Worm (Caenorhabditis elegans): Measurements from ENCODE around the gene srg-21.

srg-21 gene

ce11 chrII:3056266-3056872, 34.8 kb downstream of the srg-21 start, which contains the start of gene lin-8:
Gene lin-8 (plus strand): TSS chrII:3056822.
- TF ChIP-seq ets-7 (tag; optimal IDR thresholded peaks at IDR 0.05) (no peak), flt-1 (GFP tag; IDR thresholded peaks at IDR 0.05) (no peak), pes-1 (GFP tag; IDR thresholded peaks at IDR 0.05) (no peak), B0310.2 (tag; optimal IDR thresholded peaks at IDR 0.05) (no peak), hmbx-1 (tag; optimal IDR thresholded peaks at IDR 0.05) (no peak), scrt-1 (GFP tag; IDR thresholded peaks at IDR 0.05) (no peak), ceh-36 (tag; optimal IDR thresholded peaks at IDR 0.05) (no peak), tbx-11 (GFP tag; IDR thresholded peaks at IDR 0.05) (no peak), tbx-37 (GFP tag; conservative IDR thresholded peaks at IDR 0.05) (no peak), sea-1 (GFP tag; conservative IDR thresholded peaks at IDR 0.05) (no peak), F13C5.2 (tag; optimal IDR thresholded peaks at IDR 0.05) (no peak), ceh-13 (GFP tag; optimal IDR thresholded peaks at IDR 0.05) (no peak), hnd-1 (tag; optimal IDR thresholded peaks at IDR 0.05) (no peak)

ce11 chrII:3055531-3055930, 35.6 kb downstream of the srg-21 start:
- TF ChIP-seq aly-1 (tag; optimal IDR thresholded peaks at IDR 0.05) (peak; percentile 9), ets-7 (tag; optimal IDR thresholded peaks at IDR 0.05) (no peak), F13C5.2 (tag; optimal IDR thresholded peaks at IDR 0.05) (peak; percentile 49), hmg-4 (GFP tag; optimal IDR thresholded peaks at IDR 0.05) (peak; percentile 44), ceh-36 (tag; optimal IDR thresholded peaks at IDR 0.05) (peak; percentile 9)

- TF ChIP-seq F13C5.2 (tag; optimal IDR thresholded peaks at IDR 0.05) (no peak), pes-1 (GFP tag; IDR thresholded peaks at IDR 0.05) (no peak), tra-4 (tag; optimal IDR thresholded peaks at IDR 0.05) (no peak), hmg-4 (GFP tag; optimal IDR thresholded peaks at IDR 0.05) (no peak), aly-1 (tag; optimal IDR thresholded peaks at IDR 0.05) (peak; percentile 36), hmbx-1 (tag; optimal IDR thresholded peaks at IDR 0.05) (no peak), flt-1 (GFP tag; IDR thresholded peaks at IDR 0.05) (no peak)
These were observed 36.5 kb downstream of the srg-21 start for ce11 chrII:3054622-3055021.

DNA sequence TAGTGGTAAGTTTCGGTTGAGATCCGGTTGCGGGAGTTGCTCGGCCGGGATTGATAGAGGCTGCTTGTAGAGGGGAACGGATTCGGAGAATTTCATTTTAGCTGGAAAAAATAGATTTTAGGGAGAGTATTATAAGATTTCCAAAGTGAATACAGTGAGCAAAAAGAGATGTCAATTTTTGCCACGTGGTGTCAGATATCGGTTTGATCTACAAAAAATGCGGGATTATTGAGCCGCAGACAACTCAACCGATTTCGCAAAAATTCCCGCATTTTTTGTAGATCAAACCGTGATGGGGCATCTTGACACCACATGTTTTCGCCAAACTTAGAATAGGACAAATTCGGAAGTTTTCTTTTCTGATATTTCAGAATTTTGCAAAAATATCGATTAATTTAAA, 36.9 kb downstream of the srg-21 start, which contains the start of gene lido-13:
lido-13 (minus strand) TSS at position 101 of the 400 bp plus-strand sequence.
- TF ChIP-seq sea-1 (GFP tag; conservative IDR thresholded peaks at IDR 0.05) = no peak
- TF ChIP-seq hnd-1 (tag; optimal IDR thresholded peaks at IDR 0.05) = no peak
- TF ChIP-seq ceh-36 (tag; optimal IDR thresholded peaks at IDR 0.05) = no peak
- no peak for TF ChIP-seq hmg-4 (GFP tag; optimal IDR thresholded peaks at IDR 0.05)
- TF ChIP-seq aly-1 (tag; optimal IDR thresholded peaks at IDR 0.05) = no peak

ce11 chrII:3053689-3054088, 37.5 kb downstream of the srg-21 start:
- no peak for TF ChIP-seq tbx-37 (GFP tag; conservative IDR thresholded peaks at IDR 0.05)
- TF ChIP-seq hnd-1 (tag; optimal IDR thresholded peaks at IDR 0.05) = no peak
- TF ChIP-seq flt-1 (GFP tag; IDR thresholded peaks at IDR 0.05) = no peak
- TF ChIP-seq pes-1 (GFP tag; IDR thresholded peaks at IDR 0.05) = no peak
- no peak for TF ChIP-seq ama-1 (optimal IDR thresholded peaks at IDR 0.05)
- TF ChIP-seq tbx-11 (GFP tag; IDR thresholded peaks at IDR 0.05) = no peak
- TF ChIP-seq aly-1 (tag; optimal IDR thresholded peaks at IDR 0.05) = no peak
- no peak for TF ChIP-seq hmg-4 (GFP tag; optimal IDR thresholded peaks at IDR 0.05)
- TF ChIP-seq B0310.2 (tag; optimal IDR thresholded peaks at IDR 0.05) = no peak
- no peak for TF ChIP-seq F13C5.2 (tag; optimal IDR thresholded peaks at IDR 0.05)
- TF ChIP-seq sea-1 (GFP tag; conservative IDR thresholded peaks at IDR 0.05) = no peak
- TF ChIP-seq tra-4 (tag; optimal IDR thresholded peaks at IDR 0.05) = no peak

DNA sequence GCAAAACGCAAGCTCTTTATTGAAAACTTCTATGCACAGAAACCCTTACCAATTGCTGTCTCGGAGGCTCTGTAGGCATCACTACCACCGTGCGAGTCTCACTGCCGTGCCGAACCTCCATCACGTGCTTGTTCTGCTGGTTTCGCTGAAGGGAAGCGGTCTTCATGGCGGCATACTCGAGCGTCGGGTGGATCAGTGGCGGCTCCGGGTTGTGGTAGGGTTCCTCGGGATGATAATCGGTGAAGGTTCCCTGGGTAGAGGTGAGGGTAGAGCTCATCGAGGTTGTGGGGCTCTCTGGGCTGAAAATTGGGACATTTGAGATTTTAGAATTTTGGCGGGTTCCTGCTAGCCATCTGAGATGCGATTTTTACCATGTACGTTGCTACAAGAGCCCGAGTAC, 38.3 kb downstream of the srg-21 start:
- TF ChIP-seq ceh-36 (tag; optimal IDR thresholded peaks at IDR 0.05) (no peak), pes-1 (GFP tag; IDR thresholded peaks at IDR 0.05) (no peak), scrt-1 (GFP tag; IDR thresholded peaks at IDR 0.05) (no peak), tbx-11 (GFP tag; IDR thresholded peaks at IDR 0.05) (no peak), tra-4 (tag; optimal IDR thresholded peaks at IDR 0.05) (no peak), hmbx-1 (tag; optimal IDR thresholded peaks at IDR 0.05) (no peak), tbx-37 (GFP tag; conservative IDR thresholded peaks at IDR 0.05) (no peak), ama-1 (optimal IDR thresholded peaks at IDR 0.05) (no peak), flt-1 (GFP tag; IDR thresholded peaks at IDR 0.05) (no peak), ceh-13 (GFP tag; optimal IDR thresholded peaks at IDR 0.05) (no peak), F13C5.2 (tag; optimal IDR thresholded peaks at IDR 0.05) (no peak), hmg-4 (GFP tag; optimal IDR thresholded peaks at IDR 0.05) (no peak), sea-1 (GFP tag; conservative IDR thresholded peaks at IDR 0.05) (no peak), aly-1 (tag; optimal IDR thresholded peaks at IDR 0.05) (no peak), ets-7 (tag; optimal IDR thresholded peaks at IDR 0.05) (no peak), B0310.2 (tag; optimal IDR thresholded peaks at IDR 0.05) (no peak)

ce11 chrII:3051332-3051731, 39.8 kb downstream of the srg-21 start:
- no peak for TF ChIP-seq sea-1 (GFP tag; conservative IDR thresholded peaks at IDR 0.05)
- no peak for TF ChIP-seq tbx-11 (GFP tag; IDR thresholded peaks at IDR 0.05)
- TF ChIP-seq ceh-36 (tag; optimal IDR thresholded peaks at IDR 0.05) = no peak
- no peak for TF ChIP-seq tra-4 (tag; optimal IDR thresholded peaks at IDR 0.05)
- TF ChIP-seq ets-7 (tag; optimal IDR thresholded peaks at IDR 0.05) = no peak
- no peak for TF ChIP-seq flt-1 (GFP tag; IDR thresholded peaks at IDR 0.05)
- no peak for TF ChIP-seq F13C5.2 (tag; optimal IDR thresholded peaks at IDR 0.05)
- TF ChIP-seq hnd-1 (tag; optimal IDR thresholded peaks at IDR 0.05) = no peak
- TF ChIP-seq B0310.2 (tag; optimal IDR thresholded peaks at IDR 0.05) = no peak
- no peak for TF ChIP-seq hmg-4 (GFP tag; optimal IDR thresholded peaks at IDR 0.05)
- TF ChIP-seq ceh-13 (GFP tag; optimal IDR thresholded peaks at IDR 0.05) = no peak
- no peak for TF ChIP-seq pes-1 (GFP tag; IDR thresholded peaks at IDR 0.05)
- no peak for TF ChIP-seq scrt-1 (GFP tag; IDR thresholded peaks at IDR 0.05)
- TF ChIP-seq aly-1 (tag; optimal IDR thresholded peaks at IDR 0.05) = no peak
- no peak for TF ChIP-seq ama-1 (optimal IDR thresholded peaks at IDR 0.05)
- TF ChIP-seq hmbx-1 (tag; optimal IDR thresholded peaks at IDR 0.05) = no peak
- no peak for TF ChIP-seq tbx-37 (GFP tag; conservative IDR thresholded peaks at IDR 0.05)

DNA sequence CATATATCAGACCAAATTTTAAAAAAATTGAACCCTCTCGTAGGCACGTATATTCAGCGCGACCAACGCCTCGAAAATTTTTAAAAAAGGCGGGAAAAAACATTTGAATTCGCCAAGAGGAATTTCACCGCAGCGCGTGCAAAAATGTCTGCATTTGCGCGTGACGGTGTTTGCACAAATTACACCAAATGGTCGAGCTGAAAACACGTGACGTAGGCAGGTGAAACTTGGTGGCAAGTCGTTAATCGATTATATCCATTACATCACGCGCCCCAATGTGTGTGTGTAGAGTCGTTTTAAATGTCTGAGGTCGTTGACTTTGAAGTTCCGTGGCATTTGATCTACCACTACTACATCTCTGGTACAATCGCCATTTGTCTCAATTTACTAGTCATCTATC, 40.5 kb downstream of the srg-21 start, which contains the start of gene sri-31:
sri-31 (plus strand) TSS at position 301 of the 400 bp plus-strand sequence.
- TF ChIP-seq ceh-13 (GFP tag; optimal IDR thresholded peaks at IDR 0.05) (no peak), B0310.2 (tag; optimal IDR thresholded peaks at IDR 0.05) (no peak), pes-1 (GFP tag; IDR thresholded peaks at IDR 0.05) (no peak), hnd-1 (tag; optimal IDR thresholded peaks at IDR 0.05) (no peak), flt-1 (GFP tag; IDR thresholded peaks at IDR 0.05) (no peak), hmg-4 (GFP tag; optimal IDR thresholded peaks at IDR 0.05) (no peak), ets-7 (tag; optimal IDR thresholded peaks at IDR 0.05) (no peak), tra-4 (tag; optimal IDR thresholded peaks at IDR 0.05) (no peak)
